Worm (Caenorhabditis elegans) whole organism, L4 larva: ENCODE data around the gene Y105C5A.1269.

Source experiments
- D1046.2 ChIP-seq: fragments of 200-800 bp; sonication (Bioruptor generic); IDR thresholded peaks from 2 replicates; pipeline ENCODE4 v1.3.6; 2022; ENCODE audit warnings: missing genetic modification characterization, missing compliant biosample characterization
- F10B5.3 ChIP-seq: sonication (generic microtip); optimal IDR thresholded peaks from 2 replicates; lab custom pipeline; 2016; ENCODE audit warnings: mild to moderate bottlenecking, missing genetic modification characterization, missing compliant biosample characterization
- F49E8.2 ChIP-seq: sonication (generic microtip); optimal IDR thresholded peaks from 2 replicates; lab custom pipeline; 2016; ENCODE audit warnings: missing compliant biosample characterization, mild to moderate bottlenecking, missing genetic modification characterization, borderline replicate concordance
- R02D3.7 ChIP-seq: fragments of 150-350 bp; sonication (generic microtip); optimal IDR thresholded peaks from 3 replicates; lab custom pipeline; 2014; ENCODE audit warnings: missing biosample characterization, missing genetic modification characterization
- T26A8.4 ChIP-seq: fragments of 200-800 bp; sonication (Bioruptor generic); IDR thresholded peaks from 2 replicates; pipeline ENCODE4 v1.3.6; 2022; ENCODE audit warnings: missing genetic modification characterization, missing compliant biosample characterization
- Y105C5A.15 ChIP-seq: fragments of 200-800 bp; sonication (Bioruptor generic); IDR thresholded peaks from 2 replicates; pipeline ENCODE4 v1.3.6; 2022; ENCODE audit warnings: missing genetic modification characterization, missing compliant biosample characterization
- Y5F2A.4 ChIP-seq: fragments of 200-800 bp; sonication (Bioruptor generic); optimal IDR thresholded peaks from 2 replicates; lab custom pipeline; 2018; ENCODE audit warnings: mild to moderate bottlenecking, missing genetic modification characterization, missing compliant biosample characterization
- aha-1 ChIP-seq: fragments of 150-350 bp; peaks from one replicate; lab custom pipeline; 2014; ENCODE audit warnings: missing biosample characterization, missing genetic modification characterization
- attf-4 ChIP-seq: sonication (generic microtip); optimal IDR thresholded peaks from 3 replicates; lab custom pipeline; 2017; ENCODE audit warnings: missing biosample characterization, missing genetic modification characterization
- ceh-28 ChIP-seq: fragments of 150-350 bp; optimal IDR thresholded peaks from 2 replicates; lab custom pipeline; 2014; ENCODE audit warnings: missing biosample characterization, missing genetic modification reagents, missing genetic modification characterization
- cey-2 ChIP-seq: sonication (generic microtip); optimal IDR thresholded peaks from 3 replicates; lab custom pipeline; 2017; ENCODE audit warnings: missing genetic modification characterization, mild to moderate bottlenecking, missing compliant biosample characterization, antibody characterized with exemption, borderline replicate concordance; ENCODE audit not compliant: insufficient read depth
- daf-16 ChIP-seq, 3 experiments: sonication (generic microtip); optimal IDR thresholded peaks; 2 replicates each; lab custom pipeline; 2016 to 2017; ENCODE audit warnings: missing genetic modification characterization in 3 of 3, missing genetic modification reagents in 3 of 3, mild to moderate bottlenecking in 2 of 3, missing compliant biosample characterization in 2 of 3, missing biosample characterization in 1 of 3, moderate library complexity in 1 of 3
- dmd-6 ChIP-seq: fragments of 200-800 bp; sonication (Bioruptor generic); IDR thresholded peaks from 2 replicates; pipeline ENCODE4 v1.3.6; 2022; ENCODE audit warnings: missing genetic modification reagents, missing genetic modification characterization, missing compliant biosample characterization
- dmd-8 ChIP-seq: fragments of 200-800 bp; sonication (Bioruptor generic); IDR thresholded peaks from 2 replicates; pipeline ENCODE4 v1.3.6; 2022; ENCODE audit warnings: missing genetic modification characterization, missing compliant biosample characterization
- dve-1 ChIP-seq: sonication (generic microtip); optimal IDR thresholded peaks from 2 replicates; lab custom pipeline; 2017; ENCODE audit warnings: antibody characterized with exemption, mild to moderate bottlenecking, missing genetic modification characterization, missing compliant biosample characterization; ENCODE audit not compliant: insufficient read depth
- egl-27 ChIP-seq: sonication (generic microtip); optimal IDR thresholded peaks from 3 replicates; lab custom pipeline; 2017; ENCODE audit warnings: missing biosample characterization, missing genetic modification reagents, missing genetic modification characterization
- gei-8 ChIP-seq: fragments of 200-800 bp; sonication (Bioruptor generic); optimal IDR thresholded peaks from 2 replicates; lab custom pipeline; 2018; ENCODE audit warnings: mild to moderate bottlenecking, missing genetic modification characterization, missing compliant biosample characterization
- hlh-30 ChIP-seq: sonication (generic microtip); optimal IDR thresholded peaks from 2 replicates; lab custom pipeline; 2017; ENCODE audit warnings: antibody characterized with exemption, mild to moderate bottlenecking, missing genetic modification characterization, missing compliant biosample characterization; ENCODE audit not compliant: insufficient read depth
- jun-1 ChIP-seq: fragments of 150-350 bp; optimal IDR thresholded peaks from 2 replicates; lab custom pipeline; 2014; ENCODE audit warnings: missing biosample characterization, missing genetic modification reagents, missing genetic modification characterization
- lin-38 ChIP-seq: fragments of 200-800 bp; sonication (Bioruptor generic); IDR thresholded peaks from 2 replicates; pipeline ENCODE4 v1.3.6; 2022; ENCODE audit warnings: missing genetic modification reagents, missing genetic modification characterization, missing compliant biosample characterization
- lir-3 ChIP-seq: sonication (generic microtip); optimal IDR thresholded peaks from 2 replicates; lab custom pipeline; 2016; ENCODE audit warnings: mild to moderate bottlenecking, missing genetic modification characterization, missing compliant biosample characterization
- lsy-2 ChIP-seq, 2 experiments: fragments of 150-350 bp in 1 of 2; sonication (generic microtip) in 1 of 2; optimal IDR thresholded peaks; 2 replicates each; lab custom pipeline; 2014 to 2017; ENCODE audit warnings: missing biosample characterization in 2 of 2, missing genetic modification characterization in 2 of 2
- mdl-1 ChIP-seq, 2 experiments: fragments of 150-350 bp in 1 of 2; sonication (generic microtip) in 1 of 2; optimal IDR thresholded peaks; 2 replicates each; lab custom pipeline; 2014 to 2017; ENCODE audit warnings: missing biosample characterization in 2 of 2, missing genetic modification characterization in 2 of 2
- mxl-2 ChIP-seq: fragments of 200-800 bp; sonication (Bioruptor generic); conservative IDR thresholded peaks from 2 replicates; pipeline ENCODE4 v1.3.6; 2022; ENCODE audit warnings: missing genetic modification reagents, missing genetic modification characterization, missing compliant biosample characterization
- nhr-28 ChIP-seq: fragments of 150-350 bp; optimal IDR thresholded peaks from 2 replicates; lab custom pipeline; 2014; ENCODE audit warnings: missing biosample characterization, missing genetic modification characterization
- nhr-42 ChIP-seq: fragments of 200-800 bp; sonication (Bioruptor generic); IDR thresholded peaks from 2 replicates; pipeline ENCODE4 v1.3.6; 2022; ENCODE audit warnings: missing genetic modification characterization, missing compliant biosample characterization
- nhr-77 ChIP-seq: fragments of 150-350 bp; optimal IDR thresholded peaks from 2 replicates; lab custom pipeline; 2014; ENCODE audit warnings: missing biosample characterization, missing genetic modification characterization
- pqm-1 ChIP-seq: sonication (generic microtip); optimal IDR thresholded peaks from 2 replicates; lab custom pipeline; 2017; ENCODE audit warnings: missing biosample characterization, missing genetic modification characterization
- set-16 ChIP-seq: fragments of 200-800 bp; sonication (Bioruptor generic); IDR thresholded peaks from 2 replicates; pipeline ENCODE4 v1.3.6; 2022; ENCODE audit warnings: missing genetic modification reagents, missing genetic modification characterization, missing compliant biosample characterization
- snpc-1.2 ChIP-seq: fragments of 200-800 bp; sonication (Bioruptor generic); IDR thresholded peaks from 2 replicates; pipeline ENCODE4 v1.3.6; 2022; ENCODE audit warnings: missing genetic modification reagents, missing genetic modification characterization, missing compliant biosample characterization
- spr-1 ChIP-seq: sonication (generic microtip); optimal IDR thresholded peaks from 2 replicates; lab custom pipeline; 2016; ENCODE audit warnings: mild to moderate bottlenecking, missing genetic modification characterization, missing compliant biosample characterization
- tra-1 ChIP-seq: fragments of 200-800 bp; sonication (Bioruptor generic); IDR thresholded peaks from 2 replicates; pipeline ENCODE4 v1.3.6; 2022; ENCODE audit warnings: missing genetic modification reagents, missing genetic modification characterization, missing compliant biosample characterization
- unc-62 ChIP-seq, 3 experiments: fragments of 150-350 bp in 1 of 3; sonication (generic microtip); optimal IDR thresholded peaks in 2 of 3; peaks in 1 of 3; 1 replicate in 1 of 3; 2 replicates in 2 of 3; lab custom pipeline; 2014 to 2017; ENCODE audit warnings: missing biosample characterization in 3 of 3, missing genetic modification characterization in 3 of 3, missing genetic modification reagents in 3 of 3, missing genotype in 1 of 3
- vab-7 ChIP-seq: fragments of 200-800 bp; sonication (Bioruptor generic); IDR thresholded peaks from 2 replicates; pipeline ENCODE4 v1.3.6; 2022; ENCODE audit warnings: missing genetic modification reagents, missing genetic modification characterization, missing compliant biosample characterization
- zag-1 ChIP-seq: fragments of 150-350 bp; optimal IDR thresholded peaks from 2 replicates; lab custom pipeline; 2014; ENCODE audit warnings: missing biosample characterization, missing genetic modification characterization
- ztf-7 ChIP-seq: fragments of 150-350 bp; optimal IDR thresholded peaks from 2 replicates; lab custom pipeline; 2014; ENCODE audit warnings: missing biosample characterization, missing genetic modification characterization

The Y105C5A.1269 gene

ce11 chrIV:15844064-15844463 is 3.1 kb upstream of the Y105C5A.1269 start:
- TF ChIP-seq ztf-7 (no peak), pqm-1 (no peak), daf-16 (GFP tag; optimal IDR thresholded peaks at IDR 0.05; lab: Kevin White, UChicago) (no peak), daf-16 (tag; optimal IDR thresholded peaks at IDR 0.05; lab: Kevin White, UChicago) (no peak), mdl-1 (tag; optimal IDR thresholded peaks at IDR 0.05; lab: Kevin White, UChicago) (no peak), vab-7 (no peak), mxl-2 (GFP tag; lab: Robert Waterston, UW) (no peak), Y5F2A.4 (GFP tag; lab: Kevin White, UChicago) (no peak), jun-1 (tag; lab: Kevin White, UChicago) (no peak), egl-27 (tag; lab: Kevin White, UChicago) (no peak), cey-2 (no peak), nhr-77 (tag; lab: Kevin White, UChicago) (no peak), lin-38 (no peak), D1046.2 (GFP tag; lab: Robert Waterston, UW) (no peak), ceh-28 (tag; lab: Kevin White, UChicago) (no peak), lir-3 (tag; lab: Kevin White, UChicago) (no peak), dmd-8 (GFP tag; lab: Robert Waterston, UW) (no peak), R02D3.7 (tag; lab: Kevin White, UChicago) (no peak), zag-1 (tag; lab: Kevin White, UChicago) (no peak), F10B5.3 (no peak)
- TF ChIP-seq, all 104 proteins: peak for 0

ce11 chrIV:15846553-15846952 is 643 bp upstream of the Y105C5A.1269 start, which contains the start of gene Y105C5A.1270:
Y105C5A.1270 (minus strand) TSS chrIV:15846653.
- no peak for TF ChIP-seq spr-1
- no peak for TF ChIP-seq hlh-30 (tag; lab: Kevin White, UChicago)
- peak in 1 of 2 experiments; percentile 59 for TF ChIP-seq unc-62 (GFP tag; optimal IDR thresholded peaks at IDR 0.05 in 1 of 2; lab: Kevin White, UChicago)
- no peak for TF ChIP-seq unc-62 (tag; optimal IDR thresholded peaks at IDR 0.05; lab: Kevin White, UChicago)
- TF ChIP-seq gei-8 (GFP tag; lab: Kevin White, UChicago), result no peak

DNA sequence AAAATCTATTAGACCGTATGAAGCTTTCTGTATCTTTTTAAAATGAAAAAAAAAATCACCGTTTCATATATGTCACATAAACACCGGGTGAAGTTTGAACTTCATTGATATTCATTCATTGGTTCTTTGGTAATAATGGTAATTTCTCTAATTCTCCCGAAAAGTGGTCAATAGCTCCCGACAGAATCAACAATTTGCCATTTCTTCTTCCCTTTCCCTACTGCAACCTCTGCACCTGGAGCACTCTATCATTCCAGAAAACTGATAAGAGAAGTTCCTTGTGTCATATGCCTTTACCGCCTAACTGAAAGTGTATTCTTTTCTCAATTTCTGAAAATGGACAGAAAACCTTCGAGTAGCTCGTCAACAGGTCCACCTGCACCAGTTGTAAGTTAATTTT is 2.5 kb downstream of the Y105C5A.1269 start, which contains the start of gene Y105C5A.24:
Y105C5A.24 (plus strand) TSS at position 220 of the 400 bp plus-strand sequence.
- TF ChIP-seq dmd-6, result peak; percentile 77
- TF ChIP-seq snpc-1.2 (GFP tag; lab: Robert Waterston, UW), result 0 out of 2 replicates have a peak, but pooled peaks have one; percentile 29
- TF ChIP-seq pqm-1, result peak; percentile 83
- no peak for TF ChIP-seq tra-1
- no peak for TF ChIP-seq set-16 (GFP tag; lab: Robert Waterston, UW)
- TF ChIP-seq dve-1, result peak; percentile 71
- TF ChIP-seq nhr-28 (tag; lab: Kevin White, UChicago), result peak; percentile 59
- TF ChIP-seq daf-16 (GFP tag; optimal IDR thresholded peaks at IDR 0.05; lab: Kevin White, UChicago), result no peak
- TF ChIP-seq daf-16 (tag; optimal IDR thresholded peaks at IDR 0.05; lab: Kevin White, UChicago), result peak; percentile 97
- TF ChIP-seq nhr-77 (tag; lab: Kevin White, UChicago), result peak; percentile 70
- TF ChIP-seq, all 104 proteins: peak for 7

ce11 chrIV:15850647-15851046 is 3.5 kb downstream of the Y105C5A.1269 start:
- TF ChIP-seq gei-8 (GFP tag; lab: Kevin White, UChicago) (no peak), lsy-2 (tag; optimal IDR thresholded peaks at IDR 0.05; lab: Kevin White, UChicago) (no peak), F49E8.2 (tag; lab: Kevin White, UChicago) (no peak), dve-1 (no peak), lir-3 (tag; lab: Kevin White, UChicago) (no peak), nhr-42 (GFP tag; lab: Robert Waterston, UW) (no peak), attf-4 (tag; lab: Kevin White, UChicago) (no peak), T26A8.4 (GFP tag; lab: Robert Waterston, UW) (no peak), Y105C5A.15 (GFP tag; lab: Robert Waterston, UW) (no peak), aha-1 (tag; lab: Kevin White, UChicago) (no peak)
